Worm (Caenorhabditis elegans): ENCODE results near the gene T18D3.1.
A peak's percentile ranks its signal among the peaks of the same experiment; 100 is the strongest.

ce11 chrX:12452143-12452570 lies 2.4 kb upstream of the T18D3.1 start:
- TF ChIP-seq sox-4 (tag; optimal IDR thresholded peaks at IDR 0.05) (peak; percentile 12), ama-1 (optimal IDR thresholded peaks at IDR 0.05) (no peak), ztf-11 (tag; optimal IDR thresholded peaks at IDR 0.05) (peak in 1 of 2 experiments; percentile 21), pqm-1 (tag; optimal IDR thresholded peaks at IDR 0.05) (no peak), skn-1 (tag; optimal IDR thresholded peaks at IDR 0.05) (peak; percentile 17), unc-62 (GFP tag; optimal IDR thresholded peaks at IDR 0.05) (no peak), dpl-1 (GFP tag; optimal IDR thresholded peaks at IDR 0.05) (no peak), sptf-1 (tag; optimal IDR thresholded peaks at IDR 0.05) (no peak), lin-13 (GFP tag; optimal IDR thresholded peaks at IDR 0.05) (no peak), lin-39 (tag; optimal IDR thresholded peaks at IDR 0.05) (no peak)

Measured in whole organism, L1 larva.